Fruit fly (Drosophila melanogaster) whole organism, embryonic: ENCODE results near the gene uif.

Experiments
- Aef1 ChIP-seq: fragments of 200-800 bp; sonication (Bioruptor generic); IDR thresholded peaks from 3 replicates; pipeline ENCODE4 v1.3.6; 2022; ENCODE audit warnings: missing biosample characterization, missing genetic modification characterization
- BEAF-32 ChIP-seq: fragments of 200-800 bp; sonication (Bioruptor generic); optimal IDR thresholded peaks from 3 replicates; lab custom pipeline; 2017; ENCODE audit warnings: missing biosample characterization, missing genetic modification characterization, mild to moderate bottlenecking, moderate library complexity, missing genetic modification reagents
- Bgb ChIP-seq: fragments of 200-800 bp; sonication (Bioruptor generic); IDR thresholded peaks from 2 replicates; pipeline ENCODE4 v1.3.6; 2022; ENCODE audit warnings: missing biosample characterization, missing genetic modification characterization; ENCODE audit not compliant: partially characterized antibody
- CG12391 ChIP-seq: fragments of 200-800 bp; sonication (Bioruptor generic); optimal IDR thresholded peaks from 3 replicates; lab custom pipeline; 2018; ENCODE audit warnings: missing biosample characterization, mild to moderate bottlenecking, missing genetic modification characterization, moderate library complexity
- CG14860 ChIP-seq: fragments of 200-800 bp; sonication (Bioruptor generic); IDR thresholded peaks from 3 replicates; pipeline ENCODE4 v1.3.6; 2022; ENCODE audit warnings: missing biosample characterization, missing genetic modification characterization; ENCODE audit not compliant: partially characterized antibody
- CG1602 ChIP-seq: fragments of 200-800 bp; sonication (Bioruptor generic); optimal IDR thresholded peaks from 3 replicates; lab custom pipeline; 2016; ENCODE audit warnings: missing biosample characterization, missing genetic modification characterization
- CG17385 ChIP-seq: fragments of 200-800 bp; sonication (Bioruptor generic); optimal IDR thresholded peaks from 3 replicates; lab custom pipeline; 2018; ENCODE audit warnings: missing biosample characterization, mild to moderate bottlenecking, missing genetic modification characterization
- CG1832 ChIP-seq: fragments of 200-800 bp; sonication (Bioruptor generic); optimal IDR thresholded peaks from 2 replicates; lab custom pipeline; 2017; ENCODE audit warnings: missing biosample characterization, mild to moderate bottlenecking, missing genetic modification characterization, inconsistent platforms
- CG18764 ChIP-seq: fragments of 200-800 bp; sonication (Bioruptor generic); optimal IDR thresholded peaks from 3 replicates; lab custom pipeline; 2016; ENCODE audit warnings: missing biosample characterization, missing genetic modification characterization
- CG2116 ChIP-seq: fragments of 200-800 bp; sonication (Bioruptor generic); optimal IDR thresholded peaks from 3 replicates; lab custom pipeline; 2018; ENCODE audit warnings: missing biosample characterization, mild to moderate bottlenecking, missing genetic modification characterization
- CG3726 ChIP-seq: fragments of 200-800 bp; sonication (Bioruptor generic); IDR thresholded peaks from 3 replicates; pipeline ENCODE4, ENCODE4 v1.3.6; 2022; ENCODE audit warnings: missing biosample characterization, missing genetic modification characterization
- CG42726 ChIP-seq: fragments of 200-800 bp; sonication (Bioruptor generic); IDR thresholded peaks from 2 replicates; pipeline ENCODE4 v1.3.6; 2022; ENCODE audit warnings: missing biosample characterization, missing genetic modification characterization; ENCODE audit not compliant: partially characterized antibody
- CG4617 ChIP-seq: fragments of 200-800 bp; sonication (Bioruptor generic); optimal IDR thresholded peaks from 3 replicates; lab custom pipeline; 2016; ENCODE audit warnings: missing biosample characterization, missing genetic modification characterization, borderline replicate concordance
- CG4854 ChIP-seq: fragments of 200-800 bp; sonication (Bioruptor generic); optimal IDR thresholded peaks from 2 replicates; lab custom pipeline; 2016; ENCODE audit warnings: missing biosample characterization, missing genetic modification characterization, inconsistent platforms
- CG7963 ChIP-seq: fragments of 200-800 bp; sonication (Bioruptor generic); IDR thresholded peaks from 3 replicates; pipeline ENCODE4 v1.3.6; 2022; ENCODE audit warnings: missing biosample characterization, missing genetic modification characterization; ENCODE audit not compliant: partially characterized antibody
- CG8281 ChIP-seq: fragments of 200-800 bp; sonication (Bioruptor generic); optimal IDR thresholded peaks from 2 replicates; lab custom pipeline; 2018; ENCODE audit warnings: missing biosample characterization, mild to moderate bottlenecking, missing genetic modification characterization, moderate library complexity
- Dip2 ChIP-seq: fragments of 200-800 bp; sonication (Bioruptor generic); IDR thresholded peaks from 2 replicates; pipeline ENCODE4 v1.3.6; 2022; ENCODE audit warnings: missing biosample characterization, missing genetic modification characterization
- Dip3 ChIP-seq: fragments of 200-800 bp; sonication (Bioruptor generic); optimal IDR thresholded peaks from 3 replicates; lab custom pipeline; 2016; ENCODE audit warnings: missing biosample characterization, missing genetic modification characterization
- Dll ChIP-seq: fragments of 200-800 bp; sonication (Bioruptor generic); IDR thresholded peaks from 4 replicates; pipeline ENCODE4 v1.3.6; 2022; ENCODE audit warnings: missing biosample characterization, missing genetic modification characterization; ENCODE audit not compliant: partially characterized antibody
- Drgx ChIP-seq: fragments of 200-800 bp; sonication (Bioruptor generic); IDR thresholded peaks from 2 replicates; pipeline ENCODE4 v1.3.6; 2022; ENCODE audit warnings: missing biosample characterization, missing genetic modification characterization
- E2f2 ChIP-seq: fragments of 200-800 bp; sonication (Bioruptor generic); IDR thresholded peaks from 2 replicates; pipeline ENCODE4 v1.3.6; 2022; ENCODE audit warnings: missing biosample characterization, missing genetic modification characterization
- Ets97D ChIP-seq: fragments of 200-800 bp; sonication (Bioruptor generic); optimal IDR thresholded peaks from 3 replicates; lab custom pipeline; 2016; ENCODE audit warnings: missing biosample characterization, missing genetic modification characterization
- Lhr ChIP-seq: fragments of 200-800 bp; sonication (Bioruptor generic); optimal IDR thresholded peaks from 3 replicates; lab custom pipeline; 2017; ENCODE audit warnings: mild to moderate bottlenecking, missing biosample characterization, missing genetic modification reagents, missing genetic modification characterization
- MBD-R2 ChIP-seq: fragments of 200-800 bp; sonication (Bioruptor generic); IDR thresholded peaks from 2 replicates; pipeline ENCODE4 v1.3.6; 2022; ENCODE audit warnings: missing biosample characterization, missing genetic modification characterization
- Mad ChIP-seq: fragments of 200-800 bp; sonication (Bioruptor generic); optimal IDR thresholded peaks from 2 replicates; lab custom pipeline; 2016; ENCODE audit warnings: missing biosample characterization, missing genetic modification characterization
- NfI ChIP-seq: fragments of 200-800 bp; sonication (Bioruptor generic); optimal IDR thresholded peaks from 3 replicates; lab custom pipeline; 2018; ENCODE audit warnings: missing biosample characterization, mild to moderate bottlenecking, missing genetic modification characterization, moderate library complexity
- Ravus ChIP-seq: fragments of 200-800 bp; sonication (Bioruptor generic); IDR thresholded peaks from 2 replicates; pipeline ENCODE4 v1.3.6; 2022; ENCODE audit warnings: missing biosample characterization, missing genetic modification characterization
- Rx ChIP-seq: fragments of 200-800 bp; sonication (Bioruptor generic); IDR thresholded peaks from 2 replicates; pipeline ENCODE4 v1.3.6; 2022; ENCODE audit warnings: missing biosample characterization, missing genetic modification characterization
- Side ChIP-seq: fragments of 200-800 bp; sonication (Bioruptor generic); optimal IDR thresholded peaks from 2 replicates; lab custom pipeline; 2016; ENCODE audit warnings: missing biosample characterization, missing genetic modification characterization
- Sin3A ChIP-seq: fragments of >200 bp; optimal IDR thresholded peaks from 2 replicates; lab custom pipeline; 2018
- Ssrp ChIP-seq: fragments of 200-800 bp; sonication (Bioruptor generic); optimal IDR thresholded peaks from 2 replicates; lab custom pipeline; 2018; ENCODE audit warnings: missing biosample characterization, mild to moderate bottlenecking, missing genetic modification characterization, moderate library complexity
- Trl ChIP-seq, 3 experiments: fragments of >200 bp in 2 of 3; fragments of 200-800 bp in 1 of 3; sonication (Bioruptor generic) in 1 of 3; optimal IDR thresholded peaks; 2 replicates in 1 of 3; 3 replicates in 2 of 3; lab custom pipeline; 2016 to 2017; ENCODE audit warnings: missing biosample characterization in 1 of 3, missing genetic modification characterization in 1 of 3
- ato ChIP-seq: fragments of 200-800 bp; sonication (Bioruptor generic); IDR thresholded peaks from 2 replicates; pipeline ENCODE4 v1.3.6; 2022; ENCODE audit warnings: missing biosample characterization, missing genetic modification characterization; ENCODE audit not compliant: partially characterized antibody
- bab2 ChIP-seq: fragments of 200-800 bp; sonication (Bioruptor generic); optimal IDR thresholded peaks from 2 replicates; lab custom pipeline; 2016; ENCODE audit warnings: missing biosample characterization, missing genetic modification characterization
- bowl ChIP-seq: fragments of 200-800 bp; sonication (Bioruptor generic); IDR thresholded peaks from 2 replicates; pipeline ENCODE4 v1.3.6; 2022; ENCODE audit warnings: missing biosample characterization, missing genetic modification characterization
- btn ChIP-seq: fragments of 200-800 bp; sonication (Bioruptor generic); optimal IDR thresholded peaks from 2 replicates; lab custom pipeline; 2016; ENCODE audit warnings: missing biosample characterization, missing genetic modification characterization
- ci ChIP-seq: fragments of 200-800 bp; sonication (Bioruptor generic); IDR thresholded peaks from 3 replicates; pipeline ENCODE4 v1.3.6; 2022; ENCODE audit warnings: missing biosample characterization, missing genetic modification characterization
- ems ChIP-seq: fragments of 200-800 bp; sonication (Bioruptor generic); optimal IDR thresholded peaks from 3 replicates; lab custom pipeline; 2016; ENCODE audit warnings: missing biosample characterization, missing genetic modification characterization
- gcm2 ChIP-seq: fragments of 200-800 bp; sonication (Bioruptor generic); optimal IDR thresholded peaks from 2 replicates; lab custom pipeline; 2016; ENCODE audit warnings: missing biosample characterization, missing genetic modification characterization
- jing ChIP-seq: fragments of 200-800 bp; sonication (Bioruptor generic); optimal IDR thresholded peaks from 2 replicates; lab custom pipeline; 2018; ENCODE audit warnings: missing biosample characterization, mild to moderate bottlenecking, missing genetic modification characterization
- lab ChIP-seq: fragments of 200-800 bp; sonication (Bioruptor generic); optimal IDR thresholded peaks from 3 replicates; lab custom pipeline; 2017; ENCODE audit warnings: missing biosample characterization, missing genetic modification characterization, mild to moderate bottlenecking, moderate library complexity, missing genetic modification reagents
- lilli ChIP-seq: fragments of 200-800 bp; sonication (Bioruptor generic); optimal IDR thresholded peaks from 3 replicates; lab custom pipeline; 2016; ENCODE audit warnings: missing biosample characterization, missing genetic modification characterization
- oc ChIP-seq: fragments of 200-800 bp; sonication (Bioruptor generic); optimal IDR thresholded peaks from 2 replicates; lab custom pipeline; 2018; ENCODE audit warnings: missing biosample characterization, mild to moderate bottlenecking, missing genetic modification characterization, moderate library complexity
- pzg ChIP-seq: fragments of 200-800 bp; sonication (Bioruptor generic); optimal IDR thresholded peaks from 3 replicates; lab custom pipeline; 2018; ENCODE audit warnings: missing biosample characterization, mild to moderate bottlenecking, missing genetic modification characterization, moderate library complexity
- slou ChIP-seq: fragments of 200-800 bp; sonication (Bioruptor generic); optimal IDR thresholded peaks from 3 replicates; lab custom pipeline; 2016; ENCODE audit warnings: missing biosample characterization, missing genetic modification characterization
- toy ChIP-seq: fragments of 200-800 bp; sonication (Bioruptor generic); IDR thresholded peaks from 2 replicates; pipeline ENCODE4 v1.3.6; 2022; ENCODE audit warnings: missing biosample characterization, missing genetic modification characterization

Gene uif

dm6 chr2L:7028440-7028839, 18.3 kb upstream of the uif start (continued):
- TF ChIP-seq slou (GFP tag; lab: Kevin White, UChicago) = no peak
- TF ChIP-seq Ets97D (GFP tag; lab: Kevin White, UChicago) = no peak
- no peak for TF ChIP-seq bab2 (GFP tag; lab: Kevin White, UChicago)

DNA sequence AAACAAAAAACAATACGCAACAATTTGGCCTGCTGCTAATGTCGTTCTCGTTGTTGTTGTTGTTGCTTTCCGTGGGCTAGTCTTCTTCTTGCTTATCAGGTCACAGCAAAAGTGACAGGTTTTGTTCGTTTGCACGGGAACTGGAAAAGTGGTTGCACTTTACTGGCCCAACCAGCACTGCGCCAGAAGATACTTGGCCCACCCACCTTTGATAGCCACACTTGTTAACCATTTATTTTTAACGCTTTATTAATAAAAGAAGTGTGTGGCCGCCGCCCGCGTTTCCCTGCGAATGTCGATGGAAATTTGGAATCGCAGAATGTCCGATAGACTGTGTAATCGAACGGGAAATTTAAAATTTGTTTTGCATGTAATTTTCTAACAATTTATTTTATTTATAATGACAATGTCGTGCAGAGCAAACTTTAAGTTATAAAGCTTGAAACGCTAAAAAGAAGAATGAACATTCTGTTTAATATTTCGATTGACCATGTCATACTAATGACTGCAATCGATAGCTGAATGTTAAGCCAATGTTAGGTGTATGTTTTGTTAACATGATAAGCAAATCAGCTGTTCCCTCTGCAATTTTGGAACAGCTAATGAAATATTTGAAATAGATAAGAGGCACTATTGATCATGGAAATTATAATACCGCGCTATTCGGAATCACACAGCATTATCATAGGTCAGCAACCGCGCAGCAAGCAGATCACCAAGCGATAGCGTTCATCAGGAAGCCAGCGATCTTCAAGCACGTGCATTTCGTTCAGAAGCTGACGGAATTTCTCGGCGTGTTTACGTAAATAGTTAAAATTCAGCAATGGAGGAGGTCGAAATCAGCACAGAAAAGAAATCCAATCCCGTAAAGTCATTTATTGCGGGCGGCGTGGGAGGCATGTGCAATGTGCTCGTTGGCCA, 17.1 kb upstream of the uif start, which contains the start of the genes CG31908 and MME1:
Gene CG31908, minus strand, starts transcription at position 402 of the 921 bp plus-strand sequence.
Gene MME1, plus strand, starts transcription at position 539 of the 921 bp plus-strand sequence.
- TF ChIP-seq Trl (optimal IDR thresholded peaks at IDR 0.05; lab: Kevin White, UChicago) (no peak), Trl (GFP tag; optimal IDR thresholded peaks at IDR 0.05; lab: Kevin White, UChicago) (peak; percentile 25), ato (GFP tag; lab: Robert Waterston, UW) (peak; percentile 75; the same call in 1 of the 2 replicates), btn (GFP tag; lab: Kevin White, UChicago) (no peak), Ssrp (tag; lab: Kevin White, UChicago) (no peak), gcm2 (GFP tag; lab: Kevin White, UChicago) (no peak), Dip3 (GFP tag; lab: Kevin White, UChicago) (peak; percentile 43), lilli (peak; percentile 53), CG18764 (GFP tag; lab: Kevin White, UChicago) (no peak), Aef1 (peak; percentile 20; the same call in 1 of the 3 replicates), Ravus (GFP tag; lab: Robert Waterston, UW) (no peak), NfI (peak; percentile 14), Rx (GFP tag; lab: Robert Waterston, UW) (no peak), Side (GFP tag; lab: Kevin White, UChicago) (peak; percentile 17), Sin3A (lab: Kevin White, UChicago) (peak; percentile 71), Lhr (GFP tag; lab: Kevin White, UChicago) (no peak), CG2116 (GFP tag; lab: Kevin White, UChicago) (peak; percentile 91), CG8281 (tag; lab: Kevin White, UChicago) (no peak), CG3726 (GFP tag; lab: Robert Waterston, UW) (no peak), bowl (GFP tag; lab: Robert Waterston, UW) (no peak), Mad (GFP tag; lab: Kevin White, UChicago) (no peak), Dip2 (GFP tag; lab: Robert Waterston, UW) (no peak), CG14860 (GFP tag; lab: Robert Waterston, UW) (peak; percentile 78), Dll (peak; percentile 88), Drgx (GFP tag; lab: Robert Waterston, UW) (no peak), CG1602 (GFP tag; lab: Kevin White, UChicago) (no peak), BEAF-32 (GFP tag; lab: Kevin White, UChicago) (peak; percentile 72), CG12391 (peak; percentile 24), toy (no peak), jing (GFP tag; lab: Kevin White, UChicago) (no peak), ems (peak; percentile 40), CG17385 (GFP tag; lab: Kevin White, UChicago) (peak; percentile 99), lab (GFP tag; lab: Kevin White, UChicago) (peak; percentile 20), CG1832 (no peak), ci (GFP tag; lab: Robert Waterston, UW) (0 out of 3 replicates have a peak, but pooled peaks have one; percentile 42), MBD-R2 (GFP tag; lab: Robert Waterston, UW) (peak; percentile 57), pzg (GFP tag; lab: Kevin White, UChicago) (peak; percentile 56), Bgb (peak; percentile 79), CG4617 (peak; percentile 98), E2f2 (GFP tag; lab: Robert Waterston, UW) (peak; percentile 67), oc (no peak), CG42726 (GFP tag; lab: Robert Waterston, UW) (0 out of 2 replicates have a peak, but pooled peaks have one; percentile 9), CG4854 (GFP tag; lab: Kevin White, UChicago) (peak; percentile 10), CG7963 (GFP tag; lab: Robert Waterston, UW) (peak; percentile 69; the same call in 2 of the 3 replicates)
